Worm (Caenorhabditis elegans): ENCODE data around the gene sas-1.
A peak's percentile ranks its signal among the peaks of the same experiment; 100 is the strongest.

sas-1 gene

DNA sequence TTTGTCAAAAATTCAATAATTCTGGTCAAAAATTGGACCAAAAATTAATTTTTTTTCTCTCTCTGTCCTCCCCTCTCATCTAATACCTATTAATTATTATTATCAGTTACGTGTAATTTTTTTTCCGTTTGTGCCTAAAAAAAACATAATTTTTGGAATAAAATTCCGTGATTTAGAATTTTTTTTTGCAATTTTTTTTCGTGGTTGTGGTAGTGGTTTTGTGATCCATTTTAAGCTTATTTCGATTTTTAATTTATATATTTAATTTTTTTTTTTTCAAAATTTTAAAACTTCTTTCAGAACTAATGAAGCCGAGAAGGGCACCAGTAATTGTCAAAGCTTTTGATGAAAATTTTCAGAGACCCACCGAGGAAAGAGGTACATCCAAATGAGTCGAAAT is at the start of gene sas-1:
sas-1 (plus strand) TSS at position 301 of the 400 bp plus-strand sequence.
- TF ChIP-seq ceh-9 (tag; optimal IDR thresholded peaks at IDR 0.05) = no peak
- no peak for TF ChIP-seq daf-12 (tag; optimal IDR thresholded peaks at IDR 0.05)
- no peak for TF ChIP-seq tbx-2 (tag; optimal IDR thresholded peaks at IDR 0.05)
- TF ChIP-seq nhr-67 (tag; optimal IDR thresholded peaks at IDR 0.05) = no peak
- TF ChIP-seq egl-27 (tag; optimal IDR thresholded peaks at IDR 0.05) = no peak
- TF ChIP-seq mdl-1 (tag; optimal IDR thresholded peaks at IDR 0.05) = no peak
- no peak for TF ChIP-seq snpc-4 (tag; optimal IDR thresholded peaks at IDR 0.05)
- no peak for TF ChIP-seq ZK546.5 (tag; optimal IDR thresholded peaks at IDR 0.05)
- no peak for TF ChIP-seq sea-2 (GFP tag; optimal IDR thresholded peaks at IDR 0.05)
- no peak for TF ChIP-seq mml-1 (tag; optimal IDR thresholded peaks at IDR 0.05)
- TF ChIP-seq R02D3.7 (tag; optimal IDR thresholded peaks at IDR 0.05) = no peak
- TF ChIP-seq ztf-11 (tag; optimal IDR thresholded peaks at IDR 0.05) = no peak
- no peak for TF ChIP-seq jun-1 (tag; optimal IDR thresholded peaks at IDR 0.05)
- TF ChIP-seq nhr-28 (tag; optimal IDR thresholded peaks at IDR 0.05) = no peak
- no peak for TF ChIP-seq ama-1 (optimal IDR thresholded peaks at IDR 0.05)
- TF ChIP-seq nhr-43 (tag; optimal IDR thresholded peaks at IDR 0.05; ENCODE audit: poor library complexity, severe bottlenecking) = no peak
- no peak for TF ChIP-seq nhr-25 (tag; optimal IDR thresholded peaks at IDR 0.05)

DNA sequence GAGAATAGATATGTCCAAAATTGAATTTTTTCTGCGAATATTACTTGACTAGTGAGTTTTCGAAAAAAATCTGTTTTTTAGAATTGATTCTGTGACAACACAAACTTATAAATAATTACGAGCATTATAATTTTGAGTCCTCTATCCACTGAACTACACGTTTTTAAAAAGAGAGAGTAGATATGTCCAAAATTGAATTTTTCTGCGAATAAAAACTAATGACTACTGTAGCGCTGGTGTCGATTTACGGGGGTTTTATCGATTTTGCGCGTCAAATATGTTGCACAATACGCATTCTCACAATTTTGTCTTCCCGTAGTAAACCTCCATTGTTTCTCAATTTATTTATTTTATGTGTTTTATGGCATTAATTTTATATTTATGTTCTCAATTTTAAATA is 47.3 kb upstream of the sas-1 start:
- TF ChIP-seq nhr-77 (tag; optimal IDR thresholded peaks at IDR 0.05) (no peak), ceh-9 (tag; optimal IDR thresholded peaks at IDR 0.05) (no peak), elt-3 (tag; optimal IDR thresholded peaks at IDR 0.05) (no peak), zag-1 (tag; optimal IDR thresholded peaks at IDR 0.05) (no peak), aly-2 (tag; optimal IDR thresholded peaks at IDR 0.05) (no peak), lin-15B (tag; optimal IDR thresholded peaks at IDR 0.05) (no peak), ztf-4 (tag; optimal IDR thresholded peaks at IDR 0.05) (no peak), nhr-11 (tag; optimal IDR thresholded peaks at IDR 0.05) (no peak), lsy-12 (tag; optimal IDR thresholded peaks at IDR 0.05) (no peak), fkh-2 (tag; optimal IDR thresholded peaks at IDR 0.05) (no peak), mdl-1 (tag; optimal IDR thresholded peaks at IDR 0.05) (no peak)

DNA sequence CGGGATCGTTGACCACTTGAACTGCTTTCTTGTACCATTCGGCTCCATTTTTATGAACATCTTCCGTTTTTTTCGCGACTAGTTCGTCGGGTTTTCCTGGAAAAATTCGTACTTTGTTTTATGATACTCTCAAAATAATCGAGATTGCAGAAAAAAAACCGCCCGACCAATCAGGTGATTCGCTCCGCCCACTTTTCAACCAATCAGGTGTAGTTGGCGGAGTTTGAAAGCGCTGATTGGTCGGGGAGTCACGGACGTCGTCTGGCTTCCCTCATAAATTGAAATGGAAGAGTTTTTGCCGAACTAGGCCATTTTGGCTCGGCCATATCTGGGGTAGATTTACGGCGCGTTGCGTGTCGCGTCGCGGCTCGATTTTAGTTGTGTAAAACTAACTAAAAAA is 46.7 kb upstream of the sas-1 start:
- peak; percentile 87 for TF ChIP-seq nfya-1 (tag; optimal IDR thresholded peaks at IDR 0.05; ENCODE audit: insufficient read depth)
- no peak for TF ChIP-seq snpc-4 (tag; optimal IDR thresholded peaks at IDR 0.05)

DNA sequence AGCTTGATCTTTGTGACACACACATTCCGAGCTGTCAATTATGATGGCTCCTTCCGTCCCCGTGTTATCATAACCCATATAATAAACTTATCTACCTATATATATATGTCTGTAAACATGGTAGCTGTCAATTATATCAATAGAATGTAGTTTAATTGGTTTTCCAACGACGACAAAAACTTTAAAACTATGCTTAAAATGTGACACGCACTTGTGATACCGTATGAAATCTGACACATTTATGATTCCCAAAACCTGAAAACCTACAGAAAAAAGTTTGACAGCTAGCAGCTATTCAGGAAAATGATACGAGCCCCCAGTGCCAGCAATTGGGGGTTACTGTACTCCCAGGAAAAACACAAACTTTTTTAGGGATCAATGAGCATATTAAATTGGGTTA is 40.6 kb upstream of the sas-1 start:
- no peak for TF ChIP-seq nhr-23 (tag; optimal IDR thresholded peaks at IDR 0.05)
- TF ChIP-seq egl-5 (tag; optimal IDR thresholded peaks at IDR 0.05) = no peak
- TF ChIP-seq ceh-9 (tag; optimal IDR thresholded peaks at IDR 0.05) = no peak
- TF ChIP-seq nfya-1 (tag; optimal IDR thresholded peaks at IDR 0.05; ENCODE audit: insufficient read depth) = no peak
- no peak for TF ChIP-seq nhr-12 (tag; optimal IDR thresholded peaks at IDR 0.05)

DNA sequence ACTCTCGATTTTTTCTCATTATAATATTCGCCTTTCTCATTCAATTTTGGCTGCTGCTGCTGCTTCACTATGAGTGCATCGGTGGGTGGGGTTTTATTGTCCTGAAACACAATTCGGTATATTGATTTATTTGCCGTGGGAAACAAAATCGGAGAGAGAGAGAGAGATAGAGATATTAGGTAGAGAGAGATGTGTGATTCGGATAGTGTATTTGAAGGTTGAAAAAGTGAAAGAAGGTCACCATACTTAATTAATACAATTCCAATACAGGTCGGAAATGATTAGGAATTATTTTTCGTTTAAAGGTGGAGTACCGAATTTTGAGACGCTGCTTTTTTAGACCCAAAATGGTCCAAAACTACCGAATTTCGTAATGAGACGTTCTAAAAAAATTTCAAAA is 37.1 kb upstream of the sas-1 start, which contains the start of gene tpst-1:
tpst-1 (minus strand) TSS at position 101 of the 400 bp plus-strand sequence.
- TF ChIP-seq ceh-82 (tag; optimal IDR thresholded peaks at IDR 0.05) (no peak), mdl-1 (tag; optimal IDR thresholded peaks at IDR 0.05) (no peak), nhr-11 (tag; optimal IDR thresholded peaks at IDR 0.05) (no peak), unc-39 (tag; optimal IDR thresholded peaks at IDR 0.05) (no peak), ceh-9 (tag; optimal IDR thresholded peaks at IDR 0.05) (no peak), ceh-16 (tag; optimal IDR thresholded peaks at IDR 0.05) (no peak), nhr-237 (tag; optimal IDR thresholded peaks at IDR 0.05) (no peak), elt-2 (tag; optimal IDR thresholded peaks at IDR 0.05) (no peak), egl-27 (tag; optimal IDR thresholded peaks at IDR 0.05) (no peak), nhr-23 (tag; optimal IDR thresholded peaks at IDR 0.05) (no peak), pha-4 (tag; optimal IDR thresholded peaks at IDR 0.05) (no peak), pqm-1 (tag; optimal IDR thresholded peaks at IDR 0.05) (no peak)

All from whole organism, L3 larva.